Fruit fly (Drosophila melanogaster): Measurements from ENCODE around the gene CG11504.

CG11504 gene

dm6 chr3R:30021559-30022451 is 24.1 kb downstream of the CG11504 start, which contains the start of gene Mgat2 (continued):
- TF ChIP-seq BtbVII (GFP tag; optimal IDR thresholded peaks at IDR 0.05), result peak; percentile 63
- no peak for TF ChIP-seq CG1792 (GFP tag; optimal IDR thresholded peaks at IDR 0.05)
- TF ChIP-seq nom (GFP tag; optimal IDR thresholded peaks at IDR 0.05), result peak; percentile 65
- no peak for TF ChIP-seq Asciz (GFP tag; optimal IDR thresholded peaks at IDR 0.05)
- no peak for TF ChIP-seq nau (GFP tag; optimal IDR thresholded peaks at IDR 0.05)
- TF ChIP-seq nerfin-2 (GFP tag; IDR thresholded peaks at IDR 0.05; ENCODE audit: partially characterized antibody), result peak; percentile 72
- peak; percentile 2 for TF ChIP-seq dmrt11E (tag; optimal IDR thresholded peaks at IDR 0.05)
- TF ChIP-seq CG2889 (GFP tag; IDR thresholded peaks at IDR 0.05), result no peak
- no peak for TF ChIP-seq CG17912 (GFP tag; optimal IDR thresholded peaks at IDR 0.05)
- TF ChIP-seq CoRest (tag; optimal IDR thresholded peaks at IDR 0.05), result no peak
- TF ChIP-seq tin (GFP tag; optimal IDR thresholded peaks at IDR 0.05), result no peak
- TF ChIP-seq Atf3 (GFP tag; optimal IDR thresholded peaks at IDR 0.05), result no peak
- peak; percentile 44 for TF ChIP-seq CG1603 (tag; optimal IDR thresholded peaks at IDR 0.05)
- no peak for TF ChIP-seq CG9797 (GFP tag; optimal IDR thresholded peaks at IDR 0.05)
- peak; percentile 61 for TF ChIP-seq CG2712 (tag; optimal IDR thresholded peaks at IDR 0.05)
- no peak for TF ChIP-seq pho (GFP tag; optimal IDR thresholded peaks at IDR 0.05)
- TF ChIP-seq gro (GFP tag; optimal IDR thresholded peaks at IDR 0.05), result peak; percentile 45
- TF ChIP-seq Ssrp (tag; optimal IDR thresholded peaks at IDR 0.05), result no peak
- peak; percentile 37; the same call in 1 of the 2 replicates for TF ChIP-seq Rfx (GFP tag; IDR thresholded peaks at IDR 0.05)
- peak; percentile 64; the same call in 1 of the 2 replicates for TF ChIP-seq ato (GFP tag; IDR thresholded peaks at IDR 0.05; ENCODE audit: partially characterized antibody)
- no peak for TF ChIP-seq pnt (GFP tag; optimal IDR thresholded peaks at IDR 0.05)
- TF ChIP-seq br (optimal IDR thresholded peaks at IDR 0.05), result no peak
- TF ChIP-seq CG14014 (GFP tag; IDR thresholded peaks at IDR 0.05), result no peak
- peak; percentile 1 for TF ChIP-seq ATbp (GFP tag; optimal IDR thresholded peaks at IDR 0.05)
- TF ChIP-seq CG34224 (GFP tag; IDR thresholded peaks at IDR 0.05; ENCODE audit: partially characterized antibody), result peak; percentile 97
- peak; percentile 65 for TF ChIP-seq sens (GFP tag)
- peak; percentile 37; the same call in 1 of the 2 replicates for TF ChIP-seq sob (GFP tag; IDR thresholded peaks at IDR 0.05)
- TF ChIP-seq CG16863 (GFP tag; optimal IDR thresholded peaks at IDR 0.05), result peak; percentile 97
- peak; percentile 74 for TF ChIP-seq Fer1 (GFP tag; optimal IDR thresholded peaks at IDR 0.05)
- no peak for TF ChIP-seq trem (tag; optimal IDR thresholded peaks at IDR 0.05)
- no peak for TF ChIP-seq gem (tag; optimal IDR thresholded peaks at IDR 0.05)
- TF ChIP-seq CG3407 (GFP tag; optimal IDR thresholded peaks at IDR 0.05), result no peak
- TF ChIP-seq CG30403 (GFP tag; optimal IDR thresholded peaks at IDR 0.05), result no peak
- TF ChIP-seq D19A (tag; optimal IDR thresholded peaks at IDR 0.05), result no peak
- TF ChIP-seq Ravus (GFP tag; IDR thresholded peaks at IDR 0.05), result no peak
- TF ChIP-seq Neu2 (GFP tag; optimal IDR thresholded peaks at IDR 0.05; ENCODE audit: borderline replicate concordance), result no peak
- TF ChIP-seq CG5953 (GFP tag; IDR thresholded peaks at IDR 0.05), result no peak
- no peak for TF ChIP-seq tgo (GFP tag; IDR thresholded peaks at IDR 0.05)
- peak; percentile 59 for TF ChIP-seq CG12219 (GFP tag; optimal IDR thresholded peaks at IDR 0.05)
- no peak for TF ChIP-seq CG4282 (GFP tag; optimal IDR thresholded peaks at IDR 0.05)
- TF ChIP-seq Med (GFP tag), result peak; percentile 89
- TF ChIP-seq CG7963 (GFP tag; IDR thresholded peaks at IDR 0.05; ENCODE audit: partially characterized antibody), result peak; percentile 82
- peak; percentile 82; the same call in 2 of the 3 replicates for TF ChIP-seq CG6175 (GFP tag; IDR thresholded peaks at IDR 0.05)
- no peak for TF ChIP-seq crc (GFP tag; optimal IDR thresholded peaks at IDR 0.05)
- no peak for TF ChIP-seq Oli (tag; optimal IDR thresholded peaks at IDR 0.05)
- no peak for TF ChIP-seq dimm (GFP tag; IDR thresholded peaks at IDR 0.05)
- TF ChIP-seq h (optimal IDR thresholded peaks at IDR 0.05), result no peak
- TF ChIP-seq disco-r (GFP tag; optimal IDR thresholded peaks at IDR 0.05), result no peak
- TF ChIP-seq Oaz (GFP tag; IDR thresholded peaks at IDR 0.05), result no peak
- TF ChIP-seq CG11695 (GFP tag; IDR thresholded peaks at IDR 0.05), result peak; percentile 30; the same call in 1 of the 3 replicates
